Worm (Caenorhabditis elegans): ENCODE measurements around the gene C04G6.11.

DNA sequence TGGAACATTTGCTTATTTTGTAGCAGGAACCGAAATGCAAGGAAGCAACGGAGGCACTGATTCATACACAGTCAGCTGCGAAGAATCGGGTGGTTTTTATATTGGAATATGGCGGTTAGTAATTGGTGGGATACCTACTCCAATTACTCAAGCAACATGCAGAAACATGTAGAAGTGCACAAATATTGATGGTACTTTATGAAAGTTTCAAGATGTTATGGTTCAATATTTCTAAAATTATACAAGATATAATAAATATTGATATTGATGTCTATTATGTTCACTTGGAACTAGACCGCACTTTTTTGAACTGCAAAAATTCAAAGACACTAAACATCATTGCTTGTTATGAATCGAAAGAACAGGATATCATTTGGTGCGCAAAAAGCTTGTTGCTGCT, 9.7 kb downstream of the C04G6.11 start, which contains the start of gene C04G6.13:
- TF ChIP-seq mel-28 (tag; optimal IDR thresholded peaks at IDR 0.05; ENCODE audit: borderline replicate concordance) = no peak
- TF ChIP-seq unc-62 (GFP tag; optimal IDR thresholded peaks at IDR 0.05) = no peak
- TF ChIP-seq F33H1.4 (GFP tag; IDR thresholded peaks at IDR 0.05) = no peak
- no peak for TF ChIP-seq pha-4 (tag; optimal IDR thresholded peaks at IDR 0.05)
- no peak for TF ChIP-seq Y53G8AR.9 (GFP tag; conservative IDR thresholded peaks at IDR 0.05)
- no peak for TF ChIP-seq snpc-4 (GFP tag; optimal IDR thresholded peaks at IDR 0.05)
- no peak for TF ChIP-seq snpc-4 (tag; optimal IDR thresholded peaks at IDR 0.05)
- TF ChIP-seq hmg-1.2 (GFP tag; IDR thresholded peaks at IDR 0.05) = no peak
- no peak for TF ChIP-seq aptf-2 (GFP tag; conservative IDR thresholded peaks at IDR 0.05)
- TF ChIP-seq dox-1 (GFP tag; IDR thresholded peaks at IDR 0.05) = no peak
- TF ChIP-seq lsl-1 (GFP tag; optimal IDR thresholded peaks at IDR 0.05) = no peak
- TF ChIP-seq nfya-2 (GFP tag; IDR thresholded peaks at IDR 0.05) = no peak
- TF ChIP-seq F37B4.10 (GFP tag; IDR thresholded peaks at IDR 0.05) = no peak
- no peak for TF ChIP-seq unc-130 (GFP tag; optimal IDR thresholded peaks at IDR 0.05)
- TF ChIP-seq egl-18 (GFP tag; IDR thresholded peaks at IDR 0.05) = no peak
